Worm (Caenorhabditis elegans): ENCODE results near the gene grl-29.

DNA sequence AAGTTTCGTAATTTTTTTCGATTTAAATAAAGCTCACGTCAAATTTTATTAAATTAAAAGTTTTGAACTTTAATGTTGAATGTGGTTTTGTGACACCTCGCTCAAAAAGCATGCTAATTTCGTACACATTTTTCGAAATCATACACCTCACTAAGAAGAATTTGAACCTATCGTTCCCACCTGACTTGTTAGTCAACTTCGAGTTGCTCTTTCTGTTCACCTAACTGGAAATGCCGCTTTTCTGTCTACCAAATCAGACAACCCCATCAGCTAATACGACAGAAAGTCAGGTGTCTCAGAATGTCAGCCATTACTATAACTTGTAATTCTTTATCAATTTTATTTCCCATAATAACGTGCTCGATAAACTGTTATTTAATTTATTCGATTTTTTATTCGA, 24.6 kb downstream of the grl-29 start, which contains the start of gene srbc-66:
- TF ChIP-seq nhr-237 (tag; optimal IDR thresholded peaks at IDR 0.05) (no peak), mep-1 (tag; optimal IDR thresholded peaks at IDR 0.05) (no peak), snpc-4 (tag; optimal IDR thresholded peaks at IDR 0.05) (no peak), lin-13 (tag; optimal IDR thresholded peaks at IDR 0.05) (no peak), pha-4 (tag; optimal IDR thresholded peaks at IDR 0.05) (no peak), unc-39 (tag; optimal IDR thresholded peaks at IDR 0.05) (no peak), lsy-2 (tag; optimal IDR thresholded peaks at IDR 0.05) (no peak)

Measured in whole organism, mixed stage, embryonic.